Fruit fly (Drosophila melanogaster): ENCODE data around the gene Mipp1.

The Mipp1 gene

dm6 chr3L:16590860-16591259 lies 17.7 kb upstream of the Mipp1 start, which contains the start of gene tra (continued):
- TF ChIP-seq pan (optimal IDR thresholded peaks at IDR 0.05) (no peak), pan (GFP tag; optimal IDR thresholded peaks at IDR 0.05 in 1 of 2, IDR thresholded peaks at IDR 0.05 in 1 of 2) (no peak), CG4617 (GFP tag; optimal IDR thresholded peaks at IDR 0.05; ENCODE audit: borderline replicate concordance) (peak; percentile 75), CG10979 (tag; optimal IDR thresholded peaks at IDR 0.05) (peak; percentile 4), gfzf (GFP tag; optimal IDR thresholded peaks at IDR 0.05) (peak; percentile 82), CG18476 (GFP tag; optimal IDR thresholded peaks at IDR 0.05) (no peak), NfI (GFP tag; optimal IDR thresholded peaks at IDR 0.05) (no peak)

dm6 chr3L:16587994-16588622 lies 15.0 kb upstream of the Mipp1 start:
- TF ChIP-seq Drgx (GFP tag; IDR thresholded peaks at IDR 0.05) (peak; percentile 48), NfI (GFP tag; optimal IDR thresholded peaks at IDR 0.05) (peak; percentile 47), CG5953 (GFP tag; IDR thresholded peaks at IDR 0.05) (0 out of 2 replicates have a peak, but pooled peaks have one; percentile 40), pan (optimal IDR thresholded peaks at IDR 0.05) (no peak), pan (GFP tag; optimal IDR thresholded peaks at IDR 0.05 in 1 of 2, IDR thresholded peaks at IDR 0.05 in 1 of 2) (peak in 1 of 2 experiments; percentile 76), ewg (GFP tag; optimal IDR thresholded peaks at IDR 0.05) (peak; percentile 68), CG12155 (GFP tag; optimal IDR thresholded peaks at IDR 0.05) (peak; percentile 9), CG4820 (GFP tag; optimal IDR thresholded peaks at IDR 0.05) (peak; percentile 26), hth (optimal IDR thresholded peaks at IDR 0.05) (no peak), CG1792 (GFP tag; optimal IDR thresholded peaks at IDR 0.05) (peak; percentile 50), CG4730 (GFP tag; IDR thresholded peaks at IDR 0.05) (peak; percentile 42; the same call in 1 of the 2 replicates), pho (GFP tag; optimal IDR thresholded peaks at IDR 0.05) (peak; percentile 67), CG31441 (GFP tag; IDR thresholded peaks at IDR 0.05) (peak; percentile 99), CG1024 (GFP tag; IDR thresholded peaks at IDR 0.05) (0 out of 2 replicates have a peak, but pooled peaks have one; percentile 18), HLHmδ (GFP tag; optimal IDR thresholded peaks at IDR 0.05) (peak; percentile 37), vfl (GFP tag; optimal IDR thresholded peaks at IDR 0.05) (peak; percentile 19), CG11398 (GFP tag; optimal IDR thresholded peaks at IDR 0.05) (peak; percentile 54), pum (GFP tag; optimal IDR thresholded peaks at IDR 0.05) (peak; percentile 57), amos (GFP tag; IDR thresholded peaks at IDR 0.05; ENCODE audit: partially characterized antibody) (peak; percentile 92), fd96Cb (tag; optimal IDR thresholded peaks at IDR 0.05) (peak; percentile 22), klu (GFP tag; IDR thresholded peaks at IDR 0.05) (peak; percentile 100), btn (GFP tag; optimal IDR thresholded peaks at IDR 0.05) (peak; percentile 5), CG7745 (tag; optimal IDR thresholded peaks at IDR 0.05) (no peak), CG15514 (GFP tag; optimal IDR thresholded peaks at IDR 0.05) (peak; percentile 69), CG6654 (GFP tag; optimal IDR thresholded peaks at IDR 0.05) (no peak), cas (GFP tag; IDR thresholded peaks at IDR 0.05) (0 out of 2 replicates have a peak, but pooled peaks have one; percentile 35), lab (GFP tag; optimal IDR thresholded peaks at IDR 0.05) (no peak), lola (GFP tag; optimal IDR thresholded peaks at IDR 0.05) (peak in 1 of 3 experiments; percentile 21), Mad (GFP tag; optimal IDR thresholded peaks at IDR 0.05) (peak; percentile 64), crp (GFP tag; optimal IDR thresholded peaks at IDR 0.05) (peak in 1 of 2 experiments; percentile 57), ERR (GFP tag; optimal IDR thresholded peaks at IDR 0.05) (no peak), CG6683 (GFP tag; optimal IDR thresholded peaks at IDR 0.05) (peak; percentile 34), vnd (GFP tag; IDR thresholded peaks at IDR 0.05; ENCODE audit: partially characterized antibody) (peak; percentile 93), Dref (GFP tag; IDR thresholded peaks at IDR 0.05) (peak; percentile 52), MTF-1 (GFP tag; optimal IDR thresholded peaks at IDR 0.05; ENCODE audit: borderline replicate concordance) (no peak), CG4424 (GFP tag; optimal IDR thresholded peaks at IDR 0.05) (peak; percentile 16), CG14965 (GFP tag; optimal IDR thresholded peaks at IDR 0.05; ENCODE audit: borderline replicate concordance) (no peak), gt (GFP tag; IDR thresholded peaks at IDR 0.05) (no peak), B-H2 (GFP tag; optimal IDR thresholded peaks at IDR 0.05) (peak; percentile 12), Hmx (GFP tag; optimal IDR thresholded peaks at IDR 0.05) (no peak), CG32532 (GFP tag; IDR thresholded peaks at IDR 0.05) (peak; percentile 80), CG6854 (GFP tag; optimal IDR thresholded peaks at IDR 0.05) (no peak), wek (GFP tag; optimal IDR thresholded peaks at IDR 0.05) (no peak)
